Fruit fly (Drosophila melanogaster): ENCODE results near the gene hemo.

dm6 chr3R:18515010-18515409 lies 50.0 kb downstream of the hemo start:
- TF ChIP-seq gl (tag; optimal IDR thresholded peaks at IDR 0.05) (no peak), rn (GFP tag; IDR thresholded peaks at IDR 0.05) (no peak), CG14655 (GFP tag; optimal IDR thresholded peaks at IDR 0.05) (no peak), CG8159 (tag; optimal IDR thresholded peaks at IDR 0.05) (no peak), Snoo (tag; optimal IDR thresholded peaks at IDR 0.05) (no peak)
